Worm (Caenorhabditis elegans): ENCODE measurements around the gene lab-2.

The lab-2 gene

ce11 chrIII:7297045-7297680 lies 32.2 kb downstream of the lab-2 start:
- TF ChIP-seq ccch-3 (GFP tag; optimal IDR thresholded peaks at IDR 0.05) (no peak), somi-1 (GFP tag; optimal IDR thresholded peaks at IDR 0.05) (no peak), tbx-9 (tag; optimal IDR thresholded peaks at IDR 0.05; ENCODE audit: borderline replicate concordance) (no peak), ekl-4 (GFP tag; IDR thresholded peaks at IDR 0.05) (no peak), gei-17 (GFP tag; optimal IDR thresholded peaks at IDR 0.05) (no peak), lin-35 (GFP tag; optimal IDR thresholded peaks at IDR 0.05) (no peak), ztf-3 (GFP tag; optimal IDR thresholded peaks at IDR 0.05) (no peak), lin-40 (tag; optimal IDR thresholded peaks at IDR 0.05) (peak; percentile 31), B0035.1 (tag; optimal IDR thresholded peaks at IDR 0.05) (no peak), Y53G8AR.9 (GFP tag; conservative IDR thresholded peaks at IDR 0.05) (no peak), B0019.2 (GFP tag; conservative IDR thresholded peaks at IDR 0.05) (no peak), K12H6.12 (tag; optimal IDR thresholded peaks at IDR 0.05) (no peak), atf-7 (tag; optimal IDR thresholded peaks at IDR 0.05) (peak; percentile 31)

- TF ChIP-seq hrde-1 (tag; optimal IDR thresholded peaks at IDR 0.05; ENCODE audit: borderline replicate concordance) (no peak), him-1 (tag; optimal IDR thresholded peaks at IDR 0.05) (no peak), nfyb-1 (GFP tag; IDR thresholded peaks at IDR 0.05) (0 out of 2 replicates have a peak, but pooled peaks have one; percentile 31), ztf-22 (GFP tag; optimal IDR thresholded peaks at IDR 0.05) (no peak), ceh-27 (GFP tag; optimal IDR thresholded peaks at IDR 0.05) (peak; percentile 12), sdz-38 (tag; optimal IDR thresholded peaks at IDR 0.05) (no peak), ztf-28 (GFP tag; IDR thresholded peaks at IDR 0.05) (no peak), ztf-6 (GFP tag; IDR thresholded peaks at IDR 0.05) (no peak), lin-26 (GFP tag; IDR thresholded peaks at IDR 0.05) (no peak)
Measured at ce11 chrIII:7296092-7296668, 33.2 kb downstream of the lab-2 start.

ce11 chrIII:7293075-7293684 lies 36.2 kb downstream of the lab-2 start, which contains the start of gene cwf-19L2:
cwf-19L2 (plus strand) TSS chrIII:7293634.
- TF ChIP-seq dox-1 (GFP tag; IDR thresholded peaks at IDR 0.05) (no peak), bed-2 (GFP tag; IDR thresholded peaks at IDR 0.05) (no peak), D2030.7 (GFP tag; IDR thresholded peaks at IDR 0.05) (peak; percentile 44; the same call in 1 of the 2 replicates), efl-1 (GFP tag; optimal IDR thresholded peaks at IDR 0.05) (peak; percentile 16), F52B5.7 (tag; optimal IDR thresholded peaks at IDR 0.05) (no peak), hmg-20 (GFP tag; IDR thresholded peaks at IDR 0.05) (no peak), madf-6 (GFP tag; IDR thresholded peaks at IDR 0.05) (peak; percentile 10; the same call in 1 of the 2 replicates), ceh-40 (GFP tag; IDR thresholded peaks at IDR 0.05) (no peak), aptf-2 (GFP tag; conservative IDR thresholded peaks at IDR 0.05) (no peak), F49E8.2 (tag; optimal IDR thresholded peaks at IDR 0.05; ENCODE audit: insufficient read depth) (no peak), lsl-1 (GFP tag; optimal IDR thresholded peaks at IDR 0.05) (peak; percentile 69), F57C9.4 (tag; optimal IDR thresholded peaks at IDR 0.05) (no peak), lin-54 (GFP tag; optimal IDR thresholded peaks at IDR 0.05) (no peak)
